Worm (Caenorhabditis elegans) whole organism, late embryonic: ENCODE measurements around the gene Y105C5A.15.
"Not testable (repeated sequence)": the region's sequence is repeated elsewhere in the genome, so short reads cannot be mapped to it uniquely, and the experiment has no call there.

Source experiments
- ama-1 ChIP-seq: fragments of 150-350 bp; optimal IDR thresholded peaks from 2 replicates; lab custom pipeline; 2014
- eyg-1 ChIP-seq: sonication (generic microtip); optimal IDR thresholded peaks from 2 replicates; lab custom pipeline; 2016; ENCODE audit warnings: missing genotype, missing genetic modification characterization, missing compliant biosample characterization
- nhr-11 ChIP-seq: fragments of 150-350 bp; optimal IDR thresholded peaks from 2 replicates; lab custom pipeline; 2014; ENCODE audit warnings: missing biosample characterization, missing genetic modification characterization
- pha-4 ChIP-seq: fragments of 150-350 bp; optimal IDR thresholded peaks from 2 replicates; lab custom pipeline; 2018; ENCODE audit warnings: missing biosample characterization, missing genetic modification reagents, missing genetic modification characterization
- pqm-1 ChIP-seq: sonication (generic microtip); optimal IDR thresholded peaks from 2 replicates; lab custom pipeline; 2016; ENCODE audit warnings: missing genetic modification characterization, missing compliant biosample characterization
- tbx-2 ChIP-seq: sonication (generic microtip); optimal IDR thresholded peaks from 2 replicates; lab custom pipeline; 2016; ENCODE audit warnings: missing genetic modification characterization, missing compliant biosample characterization

ce11 chrIV:15646418-15647220, 42.4 kb upstream of the Y105C5A.15 start, which contains the start of the genes Y105C5A.1268 and Y105C5A.1272:
- TF ChIP-seq tbx-2 (tag; lab: Kevin White, UChicago) (peak; percentile 85), ama-1 (lab: Kevin White, UChicago) (peak; percentile 39), eyg-1 (tag; lab: Kevin White, UChicago) (peak; percentile 21)
- not testable (repeated sequence) for TF ChIP-seq pqm-1 (tag; lab: Kevin White, UChicago); pha-4 (tag; lab: Kevin White, UChicago); nhr-11
